Worm (Caenorhabditis elegans): Measurements from ENCODE around the gene K06A9.2.

Gene K06A9.2

DNA sequence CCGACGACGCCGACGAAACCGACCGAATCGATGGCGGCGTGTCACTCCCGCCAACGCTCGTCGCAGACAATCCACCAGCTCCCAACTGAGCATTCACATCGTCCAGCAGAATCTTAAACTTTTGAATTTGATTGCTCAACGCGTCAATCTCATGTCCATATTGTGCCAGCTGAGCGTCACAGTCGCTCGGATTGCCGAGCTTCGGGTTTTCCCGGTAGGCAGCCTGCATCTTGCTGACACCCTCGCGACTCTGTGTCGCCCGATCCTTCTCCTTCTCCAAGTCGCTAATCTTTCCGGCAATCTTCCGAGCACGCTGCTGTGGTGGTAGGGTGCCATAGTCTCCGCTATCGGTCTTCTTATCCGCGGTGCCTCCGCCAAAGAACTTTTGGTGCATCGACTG, 23.9 kb upstream of the K06A9.2 start:
- no peak for TF ChIP-seq aly-1 (tag; optimal IDR thresholded peaks at IDR 0.05)
- no peak for TF ChIP-seq tbx-37 (GFP tag; conservative IDR thresholded peaks at IDR 0.05)
- TF ChIP-seq ama-1 (optimal IDR thresholded peaks at IDR 0.05) = no peak
- TF ChIP-seq hmg-4 (GFP tag; optimal IDR thresholded peaks at IDR 0.05) = no peak
- no peak for TF ChIP-seq sea-1 (GFP tag; conservative IDR thresholded peaks at IDR 0.05)
- TF ChIP-seq B0310.2 (tag; optimal IDR thresholded peaks at IDR 0.05) = no peak
- no peak for TF ChIP-seq scrt-1 (GFP tag; IDR thresholded peaks at IDR 0.05)
- TF ChIP-seq ceh-36 (tag; optimal IDR thresholded peaks at IDR 0.05) = no peak
- TF ChIP-seq tbx-11 (GFP tag; IDR thresholded peaks at IDR 0.05) = no peak
- no peak for TF ChIP-seq hmbx-1 (tag; optimal IDR thresholded peaks at IDR 0.05)
- TF ChIP-seq hnd-1 (tag; optimal IDR thresholded peaks at IDR 0.05) = no peak
- TF ChIP-seq ceh-13 (GFP tag; optimal IDR thresholded peaks at IDR 0.05) = no peak
- TF ChIP-seq pes-1 (GFP tag; IDR thresholded peaks at IDR 0.05) = no peak
- no peak for TF ChIP-seq F13C5.2 (tag; optimal IDR thresholded peaks at IDR 0.05)
- no peak for TF ChIP-seq ets-7 (tag; optimal IDR thresholded peaks at IDR 0.05)
- no peak for TF ChIP-seq tra-4 (tag; optimal IDR thresholded peaks at IDR 0.05)
- TF ChIP-seq flt-1 (GFP tag; IDR thresholded peaks at IDR 0.05) = no peak

DNA sequence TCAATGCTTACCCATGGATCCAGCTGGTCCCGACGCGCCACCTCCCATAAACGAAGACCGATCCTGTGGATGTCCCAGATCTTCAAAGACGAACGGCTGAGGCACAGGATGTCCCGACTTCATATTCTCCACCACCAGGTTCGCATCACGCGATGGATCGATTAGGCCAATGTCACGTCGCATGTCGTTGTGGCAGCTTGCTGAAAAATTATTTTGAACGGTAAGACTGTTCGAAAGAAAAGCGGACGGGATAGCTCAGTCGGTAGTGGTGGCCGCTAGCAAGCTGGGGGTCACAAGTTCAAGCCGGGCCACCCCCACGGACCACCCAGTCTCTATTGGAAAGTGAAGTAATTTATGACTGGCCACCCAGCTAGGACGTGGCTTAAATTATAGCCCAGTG, 23.0 kb upstream of the K06A9.2 start:
- no peak for TF ChIP-seq flt-1 (GFP tag; IDR thresholded peaks at IDR 0.05)
- no peak for TF ChIP-seq hmg-4 (GFP tag; optimal IDR thresholded peaks at IDR 0.05)
- no peak for TF ChIP-seq F13C5.2 (tag; optimal IDR thresholded peaks at IDR 0.05)
- TF ChIP-seq tbx-37 (GFP tag; conservative IDR thresholded peaks at IDR 0.05) = no peak
- TF ChIP-seq hnd-1 (tag; optimal IDR thresholded peaks at IDR 0.05) = no peak
- no peak for TF ChIP-seq ets-7 (tag; optimal IDR thresholded peaks at IDR 0.05)
- no peak for TF ChIP-seq ceh-13 (GFP tag; optimal IDR thresholded peaks at IDR 0.05)
- TF ChIP-seq scrt-1 (GFP tag; IDR thresholded peaks at IDR 0.05) = no peak
- no peak for TF ChIP-seq tra-4 (tag; optimal IDR thresholded peaks at IDR 0.05)
- no peak for TF ChIP-seq B0310.2 (tag; optimal IDR thresholded peaks at IDR 0.05)
- TF ChIP-seq ama-1 (optimal IDR thresholded peaks at IDR 0.05) = no peak
- no peak for TF ChIP-seq hmbx-1 (tag; optimal IDR thresholded peaks at IDR 0.05)
- TF ChIP-seq tbx-11 (GFP tag; IDR thresholded peaks at IDR 0.05) = no peak
- TF ChIP-seq aly-1 (tag; optimal IDR thresholded peaks at IDR 0.05) = no peak
- no peak for TF ChIP-seq sea-1 (GFP tag; conservative IDR thresholded peaks at IDR 0.05)
- TF ChIP-seq ceh-36 (tag; optimal IDR thresholded peaks at IDR 0.05) = no peak
- TF ChIP-seq pes-1 (GFP tag; IDR thresholded peaks at IDR 0.05) = no peak

DNA sequence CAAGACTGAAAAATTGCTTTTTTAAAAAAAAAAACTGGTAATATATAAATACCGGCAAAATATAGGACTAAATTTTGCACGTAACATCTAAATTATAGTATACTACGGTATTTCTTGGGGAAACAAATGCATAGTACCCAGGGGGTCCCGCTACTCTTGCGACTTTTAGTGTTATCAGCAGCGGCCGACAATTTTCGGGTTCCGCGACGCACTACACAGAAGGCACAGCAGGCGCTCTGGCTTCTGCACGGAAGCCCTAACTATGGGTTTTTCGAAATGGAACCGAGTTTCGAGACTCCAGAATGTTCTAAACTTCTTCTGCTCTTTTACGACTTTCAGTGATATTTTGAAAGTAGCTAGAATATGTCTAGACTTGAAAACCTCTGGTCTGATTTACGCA, 19.6 kb upstream of the K06A9.2 start:
- no peak for TF ChIP-seq sea-1 (GFP tag; conservative IDR thresholded peaks at IDR 0.05)
- no peak for TF ChIP-seq hmbx-1 (tag; optimal IDR thresholded peaks at IDR 0.05)
- TF ChIP-seq pes-1 (GFP tag; IDR thresholded peaks at IDR 0.05) = no peak
- no peak for TF ChIP-seq tra-4 (tag; optimal IDR thresholded peaks at IDR 0.05)
- TF ChIP-seq ceh-36 (tag; optimal IDR thresholded peaks at IDR 0.05) = no peak
- no peak for TF ChIP-seq F13C5.2 (tag; optimal IDR thresholded peaks at IDR 0.05)
- TF ChIP-seq B0310.2 (tag; optimal IDR thresholded peaks at IDR 0.05) = no peak
- no peak for TF ChIP-seq tbx-11 (GFP tag; IDR thresholded peaks at IDR 0.05)
- no peak for TF ChIP-seq ets-7 (tag; optimal IDR thresholded peaks at IDR 0.05)
- TF ChIP-seq hnd-1 (tag; optimal IDR thresholded peaks at IDR 0.05) = no peak
- TF ChIP-seq ama-1 (optimal IDR thresholded peaks at IDR 0.05) = no peak
- TF ChIP-seq scrt-1 (GFP tag; IDR thresholded peaks at IDR 0.05) = no peak
- no peak for TF ChIP-seq tbx-37 (GFP tag; conservative IDR thresholded peaks at IDR 0.05)
- no peak for TF ChIP-seq aly-1 (tag; optimal IDR thresholded peaks at IDR 0.05)
- no peak for TF ChIP-seq flt-1 (GFP tag; IDR thresholded peaks at IDR 0.05)
- TF ChIP-seq hmg-4 (GFP tag; optimal IDR thresholded peaks at IDR 0.05) = no peak

DNA sequence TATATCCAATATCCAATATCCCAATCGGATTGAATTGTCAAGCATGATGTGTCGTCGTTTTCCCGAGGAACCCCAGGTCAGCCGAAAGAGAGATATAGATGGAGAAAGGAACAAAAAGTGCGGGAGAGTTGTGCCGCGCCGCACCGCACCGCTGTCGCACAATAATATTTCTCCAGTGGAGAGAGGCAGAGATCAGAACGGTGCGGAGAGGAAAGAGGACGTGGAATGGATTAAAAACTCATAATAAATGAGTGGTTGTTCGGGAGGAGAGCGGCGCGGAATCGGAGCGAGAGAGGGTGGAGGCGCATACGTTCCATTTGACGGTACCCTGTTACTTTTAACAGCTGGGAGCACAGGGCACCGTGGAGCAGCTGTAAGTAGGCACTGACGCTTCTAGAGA, 18.6 kb upstream of the K06A9.2 start:
- TF ChIP-seq F13C5.2 (tag; optimal IDR thresholded peaks at IDR 0.05) = no peak
- no peak for TF ChIP-seq B0310.2 (tag; optimal IDR thresholded peaks at IDR 0.05)
- no peak for TF ChIP-seq hmbx-1 (tag; optimal IDR thresholded peaks at IDR 0.05)
- no peak for TF ChIP-seq ceh-36 (tag; optimal IDR thresholded peaks at IDR 0.05)
- no peak for TF ChIP-seq ama-1 (optimal IDR thresholded peaks at IDR 0.05)
- TF ChIP-seq tbx-11 (GFP tag; IDR thresholded peaks at IDR 0.05) = no peak
- TF ChIP-seq scrt-1 (GFP tag; IDR thresholded peaks at IDR 0.05) = no peak
- no peak for TF ChIP-seq ets-7 (tag; optimal IDR thresholded peaks at IDR 0.05)

DNA sequence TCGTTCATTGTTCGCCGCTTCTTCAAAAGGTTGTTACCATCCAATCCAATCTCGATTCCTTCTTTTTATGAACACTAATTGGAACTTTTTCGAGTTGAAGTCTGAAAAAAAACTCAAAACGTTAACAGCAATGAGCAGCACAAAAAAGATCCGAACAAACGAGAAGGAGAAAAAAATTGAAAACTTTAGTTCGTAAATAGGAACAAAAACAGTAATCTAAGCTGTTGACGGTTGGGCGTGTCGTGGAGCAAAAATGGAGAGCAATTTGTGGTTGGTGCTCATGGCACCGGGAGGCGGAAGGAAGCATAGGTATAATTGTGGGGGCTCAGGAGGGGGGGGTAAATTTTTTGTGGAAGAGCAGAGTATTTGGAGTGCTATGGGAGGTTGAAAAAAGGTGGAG, 14.8 kb upstream of the K06A9.2 start, which contains the start of gene toca-1:
Gene toca-1, minus strand, starts transcription at position 101 of the 400 bp plus-strand sequence.
- no peak for TF ChIP-seq hmbx-1 (tag; optimal IDR thresholded peaks at IDR 0.05)
- no peak for TF ChIP-seq tbx-11 (GFP tag; IDR thresholded peaks at IDR 0.05)
- TF ChIP-seq ets-7 (tag; optimal IDR thresholded peaks at IDR 0.05) = no peak
- TF ChIP-seq sea-1 (GFP tag; conservative IDR thresholded peaks at IDR 0.05) = no peak
- TF ChIP-seq ceh-36 (tag; optimal IDR thresholded peaks at IDR 0.05) = no peak
- no peak for TF ChIP-seq hnd-1 (tag; optimal IDR thresholded peaks at IDR 0.05)
- TF ChIP-seq B0310.2 (tag; optimal IDR thresholded peaks at IDR 0.05) = no peak
- no peak for TF ChIP-seq ama-1 (optimal IDR thresholded peaks at IDR 0.05)
- TF ChIP-seq aly-1 (tag; optimal IDR thresholded peaks at IDR 0.05) = no peak
- TF ChIP-seq tra-4 (tag; optimal IDR thresholded peaks at IDR 0.05) = no peak

DNA sequence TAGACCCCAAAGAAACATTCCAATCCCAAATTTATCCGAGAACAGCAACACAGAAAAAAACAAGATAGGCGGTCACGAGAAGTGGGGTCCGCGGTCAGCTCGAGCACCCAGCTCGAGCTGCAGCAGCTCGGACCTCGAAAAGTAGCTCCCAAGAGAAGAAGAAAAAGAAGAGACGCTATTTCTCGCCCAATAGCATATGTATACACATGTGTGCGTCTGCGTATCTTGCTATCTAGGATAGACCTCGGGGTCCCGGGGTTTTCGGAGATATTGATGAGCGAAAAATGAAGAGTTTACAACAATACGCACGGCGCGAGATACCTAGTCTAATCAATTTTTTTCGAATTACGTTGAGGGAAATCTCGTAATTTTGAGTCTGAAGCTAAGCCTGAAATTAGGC, 14.1 kb upstream of the K06A9.2 start:
- TF ChIP-seq ceh-36 (tag; optimal IDR thresholded peaks at IDR 0.05) (no peak), tbx-37 (GFP tag; conservative IDR thresholded peaks at IDR 0.05) (no peak), scrt-1 (GFP tag; IDR thresholded peaks at IDR 0.05) (no peak), aly-1 (tag; optimal IDR thresholded peaks at IDR 0.05) (no peak), ama-1 (optimal IDR thresholded peaks at IDR 0.05) (no peak), tra-4 (tag; optimal IDR thresholded peaks at IDR 0.05) (no peak), ets-7 (tag; optimal IDR thresholded peaks at IDR 0.05) (no peak), tbx-11 (GFP tag; IDR thresholded peaks at IDR 0.05) (no peak), B0310.2 (tag; optimal IDR thresholded peaks at IDR 0.05) (no peak), flt-1 (GFP tag; IDR thresholded peaks at IDR 0.05) (no peak), F13C5.2 (tag; optimal IDR thresholded peaks at IDR 0.05) (no peak), ceh-13 (GFP tag; optimal IDR thresholded peaks at IDR 0.05) (no peak), sea-1 (GFP tag; conservative IDR thresholded peaks at IDR 0.05) (no peak), hnd-1 (tag; optimal IDR thresholded peaks at IDR 0.05) (no peak), hmg-4 (GFP tag; optimal IDR thresholded peaks at IDR 0.05) (no peak), pes-1 (GFP tag; IDR thresholded peaks at IDR 0.05) (no peak), hmbx-1 (tag; optimal IDR thresholded peaks at IDR 0.05) (no peak)

DNA sequence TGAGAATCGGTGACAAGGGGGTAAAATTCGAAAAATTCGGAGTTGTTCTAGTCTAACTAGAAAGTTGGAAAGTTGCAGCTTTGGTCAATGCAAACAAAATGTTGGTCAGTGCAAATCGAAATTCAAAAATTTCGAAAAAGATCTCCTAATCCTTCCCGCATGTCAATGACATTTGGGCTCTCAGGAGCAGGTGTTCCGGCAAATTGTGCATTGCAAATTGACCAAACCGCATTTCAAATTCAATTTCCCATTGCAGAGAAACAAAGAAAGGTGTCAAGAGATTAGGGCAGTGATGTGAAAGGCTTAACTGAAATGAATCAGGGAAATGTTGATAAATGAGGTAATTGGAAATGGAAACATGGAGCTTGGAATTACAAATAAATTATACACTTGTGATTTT, 12.9 kb upstream of the K06A9.2 start:
- TF ChIP-seq tbx-37 (GFP tag; conservative IDR thresholded peaks at IDR 0.05) = no peak
- no peak for TF ChIP-seq ceh-36 (tag; optimal IDR thresholded peaks at IDR 0.05)
- no peak for TF ChIP-seq ama-1 (optimal IDR thresholded peaks at IDR 0.05)
- TF ChIP-seq hmg-4 (GFP tag; optimal IDR thresholded peaks at IDR 0.05) = no peak
- no peak for TF ChIP-seq hnd-1 (tag; optimal IDR thresholded peaks at IDR 0.05)
- TF ChIP-seq scrt-1 (GFP tag; IDR thresholded peaks at IDR 0.05) = no peak

Measured in whole organism, early embryonic.